Worm (Caenorhabditis elegans): ENCODE results near the gene str-252.
A peak's percentile ranks its signal among the peaks of the same experiment; 100 is the strongest.

str-252 gene

ce11 chrV:13909400-13909799 is 6.9 kb upstream of the str-252 start, which contains the start of gene C06B3.7 (continued):
- TF ChIP-seq tlp-1 (tag; optimal IDR thresholded peaks at IDR 0.05) (no peak), efl-1 (optimal IDR thresholded peaks at IDR 0.05) (peak; percentile 36 to 54), efl-1 (GFP tag; optimal IDR thresholded peaks at IDR 0.05 in 1 of 2) (peak; percentile 26 to 87), F16B12.6 (tag; optimal IDR thresholded peaks at IDR 0.05) (no peak), blmp-1 (tag; optimal IDR thresholded peaks at IDR 0.05) (peak; percentile 89), zag-1 (tag; optimal IDR thresholded peaks at IDR 0.05) (no peak), unc-86 (tag; optimal IDR thresholded peaks at IDR 0.05) (no peak), sptf-1 (tag; optimal IDR thresholded peaks at IDR 0.05) (no peak), lin-39 (tag; optimal IDR thresholded peaks at IDR 0.05) (peak; percentile 34), isw-1 (GFP tag; IDR thresholded peaks at IDR 0.05) (peak; percentile 16; the same call in 1 of the 2 replicates), sup-37 (GFP tag; optimal IDR thresholded peaks at IDR 0.05) (no peak), mef-2 (tag; optimal IDR thresholded peaks at IDR 0.05) (peak; percentile 64), ets-5 (GFP tag; IDR thresholded peaks at IDR 0.05) (no peak), mep-1 (tag; optimal IDR thresholded peaks at IDR 0.05) (peak; percentile 88), alr-1 (tag; optimal IDR thresholded peaks at IDR 0.05; ENCODE audit: borderline replicate concordance) (no peak), egl-13 (tag; optimal IDR thresholded peaks at IDR 0.05) (no peak), ztf-4 (tag; optimal IDR thresholded peaks at IDR 0.05) (peak; percentile 81), unc-130 (tag; optimal IDR thresholded peaks at IDR 0.05) (peak; percentile 96), C04F5.9 (tag; optimal IDR thresholded peaks at IDR 0.05) (peak; percentile 55), dsc-1 (tag; optimal IDR thresholded peaks at IDR 0.05) (peak; percentile 84), nhr-28 (tag; optimal IDR thresholded peaks at IDR 0.05) (no peak), lin-13 (GFP tag; optimal IDR thresholded peaks at IDR 0.05) (peak; percentile 78), fkh-8 (tag; optimal IDR thresholded peaks at IDR 0.05) (peak; percentile 90), pag-3 (tag; optimal IDR thresholded peaks at IDR 0.05; ENCODE audit: borderline replicate concordance, insufficient read depth) (no peak), nhr-11 (tag; optimal IDR thresholded peaks at IDR 0.05) (peak; percentile 55), nhr-77 (tag; optimal IDR thresholded peaks at IDR 0.05) (no peak), unc-30 (tag; optimal IDR thresholded peaks at IDR 0.05) (no peak), grh-1 (GFP tag; IDR thresholded peaks at IDR 0.05) (no peak), lin-35 (GFP tag; optimal IDR thresholded peaks at IDR 0.05) (peak; percentile 64 to 90), unc-62 (GFP tag; optimal IDR thresholded peaks at IDR 0.05) (no peak), mab-9 (GFP tag; IDR thresholded peaks at IDR 0.05) (no peak), ceh-8 (GFP tag; optimal IDR thresholded peaks at IDR 0.05) (no peak), lin-15B (tag; optimal IDR thresholded peaks at IDR 0.05) (no peak), lsy-2 (tag; optimal IDR thresholded peaks at IDR 0.05) (peak; percentile 74 to 85), nhr-237 (tag; optimal IDR thresholded peaks at IDR 0.05) (peak; percentile 53), elt-2 (tag; optimal IDR thresholded peaks at IDR 0.05) (peak; percentile 85), ces-1 (GFP tag; optimal IDR thresholded peaks at IDR 0.05) (no peak), ceh-88 (GFP tag; IDR thresholded peaks at IDR 0.05) (peak; percentile 33; the same call in 1 of the 2 replicates), nhr-90 (tag; optimal IDR thresholded peaks at IDR 0.05; ENCODE audit: poor library complexity) (peak; percentile 83), ztf-11 (tag; optimal IDR thresholded peaks at IDR 0.05) (no peak), fkh-4 (tag; optimal IDR thresholded peaks at IDR 0.05; ENCODE audit: borderline replicate concordance) (no peak), fkh-10 (GFP tag; optimal IDR thresholded peaks at IDR 0.05) (no peak), aly-2 (tag; optimal IDR thresholded peaks at IDR 0.05) (no peak), xbp-1 (tag; optimal IDR thresholded peaks at IDR 0.05) (peak; percentile 89), jun-1 (tag; optimal IDR thresholded peaks at IDR 0.05) (peak; percentile 73), ceh-82 (tag; optimal IDR thresholded peaks at IDR 0.05) (peak in 2 of 3 experiments; percentile 40 to 52), sox-4 (tag; optimal IDR thresholded peaks at IDR 0.05) (peak; percentile 61), zip-4 (GFP tag; optimal IDR thresholded peaks at IDR 0.05) (peak; percentile 98), snpc-4 (tag; optimal IDR thresholded peaks at IDR 0.05) (peak; percentile 44), egl-27 (tag; optimal IDR thresholded peaks at IDR 0.05) (no peak), tbx-2 (tag; optimal IDR thresholded peaks at IDR 0.05) (peak; percentile 75), nhr-12 (tag; optimal IDR thresholded peaks at IDR 0.05) (no peak), nhr-19 (GFP tag; conservative IDR thresholded peaks at IDR 0.05) (peak; percentile 96), unc-98 (GFP tag; IDR thresholded peaks at IDR 0.05) (no peak)
